Worm (Caenorhabditis elegans) whole organism, late embryonic: ENCODE measurements around the gene F38B2.6.

Experiments
- ama-1 ChIP-seq: fragments of 150-350 bp; optimal IDR thresholded peaks from 2 replicates; lab custom pipeline; 2014
- ceh-14 ChIP-seq: sonication (generic microtip); optimal IDR thresholded peaks from 2 replicates; lab custom pipeline; 2016; ENCODE audit warnings: missing genotype, missing genetic modification characterization, missing compliant biosample characterization
- elt-2 ChIP-seq: sonication (generic microtip); optimal IDR thresholded peaks from 2 replicates; lab custom pipeline; 2016; ENCODE audit warnings: missing genetic modification reagents, missing genetic modification characterization, missing compliant biosample characterization
- fkh-10 ChIP-seq: fragments of 150-350 bp; optimal IDR thresholded peaks from 2 replicates; lab custom pipeline; 2014; ENCODE audit warnings: missing biosample characterization, missing genetic modification reagents, missing genetic modification characterization
- pha-4 ChIP-seq: fragments of 150-350 bp; optimal IDR thresholded peaks from 2 replicates; lab custom pipeline; 2018; ENCODE audit warnings: missing biosample characterization, missing genetic modification reagents, missing genetic modification characterization
- syd-9 ChIP-seq: sonication (generic microtip); optimal IDR thresholded peaks from 2 replicates; lab custom pipeline; 2016; ENCODE audit warnings: mild to moderate bottlenecking, missing genetic modification characterization, moderate library complexity, missing compliant biosample characterization

DNA sequence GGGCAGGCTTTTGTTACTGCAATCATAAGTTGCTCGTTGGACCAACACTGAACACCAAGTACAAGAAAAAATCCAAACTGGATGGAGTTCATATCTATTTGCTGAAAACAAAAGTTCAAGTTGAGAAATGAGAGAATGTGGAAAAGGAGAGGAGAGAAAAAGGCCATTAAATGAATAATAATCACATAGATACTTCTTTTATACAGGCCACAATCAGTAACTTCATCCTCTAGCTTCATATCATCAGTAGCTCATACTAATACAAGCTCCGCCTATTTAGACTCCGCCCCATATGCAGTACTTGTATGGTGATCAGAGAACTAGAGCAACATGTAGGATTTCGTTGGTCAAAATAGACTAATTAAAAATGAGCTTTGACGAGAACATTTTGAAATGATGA lies 1.8 kb downstream of the F38B2.6 start, which contains the start of gene F38B2.2:
- TF ChIP-seq elt-2 (tag; lab: Kevin White, UChicago), result no peak
- no peak for TF ChIP-seq ceh-14 (tag; lab: Kevin White, UChicago)
- no peak for TF ChIP-seq syd-9 (tag; lab: Kevin White, UChicago)
- TF ChIP-seq fkh-10 (GFP tag; lab: Kevin White, UChicago), result no peak
- no peak for TF ChIP-seq ama-1 (lab: Kevin White, UChicago)
- no peak for TF ChIP-seq pha-4 (tag; lab: Kevin White, UChicago)
